Worm (Caenorhabditis elegans) whole organism, young adult: ENCODE measurements around the gene fbxb-104.

ENCODE experiments used
- Y79H2A.3 ChIP-seq: fragments of 200-800 bp; sonication (Bioruptor generic); conservative IDR thresholded peaks from 2 replicates; pipeline ENCODE4 v1.3.6; 2022; ENCODE audit warnings: missing genetic modification reagents, missing genetic modification characterization, missing compliant biosample characterization
- bed-2 ChIP-seq: fragments of 200-800 bp; sonication (Bioruptor generic); IDR thresholded peaks from 2 replicates; pipeline ENCODE4 v1.3.6; 2022; ENCODE audit warnings: missing genetic modification reagents, missing genetic modification characterization, missing compliant biosample characterization
- ceh-58 ChIP-seq: fragments of 200-800 bp; sonication (Bioruptor generic); IDR thresholded peaks from 2 replicates; pipeline ENCODE4 v1.3.6; 2022; ENCODE audit warnings: missing genetic modification characterization, missing compliant biosample characterization
- dpl-1 ChIP-seq: fragments of 150-350 bp; optimal IDR thresholded peaks from 2 replicates; lab custom pipeline; 2014; ENCODE audit warnings: missing biosample characterization, missing genetic modification reagents, missing genetic modification characterization
- madf-10 ChIP-seq: sonication (generic microtip); optimal IDR thresholded peaks from 2 replicates; lab custom pipeline; 2016; ENCODE audit warnings: mild to moderate bottlenecking, missing genetic modification characterization, missing compliant biosample characterization
- nfya-2 ChIP-seq: fragments of 200-800 bp; sonication (Bioruptor generic); IDR thresholded peaks from 2 replicates; pipeline ENCODE4 v1.3.6; 2022; ENCODE audit warnings: missing genetic modification reagents, missing genetic modification characterization, missing compliant biosample characterization
- pha-4 ChIP-seq: fragments of 150-350 bp; sonication (generic microtip); optimal IDR thresholded peaks from 2 replicates; lab custom pipeline; 2014; ENCODE audit warnings: missing biosample characterization, missing genetic modification reagents, missing genetic modification characterization
- rec-8 ChIP-seq, 2 experiments: sonication (generic microtip); optimal IDR thresholded peaks; 2 replicates each; lab custom pipeline; 2016; ENCODE audit warnings: mild to moderate bottlenecking in 2 of 2, missing genetic modification characterization in 2 of 2, missing genetic modification reagents in 2 of 2, missing genotype in 2 of 2, missing biosample characterization in 1 of 2, missing compliant biosample characterization in 1 of 2, moderate library complexity in 1 of 2
- unc-62 ChIP-seq: fragments of 150-350 bp; optimal IDR thresholded peaks from 2 replicates; lab custom pipeline; 2014; ENCODE audit warnings: missing biosample characterization, missing genetic modification reagents, missing genetic modification characterization
- xnd-1 ChIP-seq: sonication (generic microtip); optimal IDR thresholded peaks from 2 replicates; lab custom pipeline; 2016; ENCODE audit warnings: missing genotype, missing genetic modification reagents, missing genetic modification characterization, missing compliant biosample characterization
- ztf-6 ChIP-seq: fragments of 200-800 bp; sonication (Bioruptor generic); IDR thresholded peaks from 2 replicates; pipeline ENCODE4 v1.3.6; 2022; ENCODE audit warnings: missing genetic modification reagents, missing genetic modification characterization, missing compliant biosample characterization

ce11 chrII:3515384-3516053, 38.4 kb upstream of the fbxb-104 start, which contains the start of the genes Y49F6B.14 and clec-125:
- TF ChIP-seq unc-62 (GFP tag; lab: Kevin White, UChicago) (no peak), dpl-1 (no peak), xnd-1 (tag; lab: Kevin White, UChicago) (no peak), ztf-6 (GFP tag; lab: Robert Waterston, UW) (no peak), nfya-2 (GFP tag; lab: Robert Waterston, UW) (no peak), ceh-58 (GFP tag; lab: Robert Waterston, UW) (no peak), Y79H2A.3 (GFP tag; lab: Robert Waterston, UW) (no peak), bed-2 (GFP tag; lab: Robert Waterston, UW) (no peak), pha-4 (tag; lab: Kevin White, UChicago) (no peak), madf-10 (no peak), rec-8 (tag; optimal IDR thresholded peaks at IDR 0.05; lab: Kevin White, UChicago) (no peak)
